Fruit fly (Drosophila melanogaster) whole organism, embryonic: ENCODE data around the gene Gr5a.

Experiments used
- Antp ChIP-seq: fragments of 200-800 bp; sonication (Bioruptor generic); optimal IDR thresholded peaks from 3 replicates; lab custom pipeline; 2016; ENCODE audit warnings: missing biosample characterization, missing genetic modification characterization
- Awh ChIP-seq: fragments of 200-800 bp; sonication (Bioruptor generic); IDR thresholded peaks from 2 replicates; pipeline ENCODE4, ENCODE4 v1.3.6; 2022; ENCODE audit warnings: missing biosample characterization, missing genetic modification characterization
- Bdp1 ChIP-seq: fragments of 200-800 bp; sonication (Bioruptor generic); optimal IDR thresholded peaks from 3 replicates; lab custom pipeline; 2016; ENCODE audit warnings: missing biosample characterization, missing genetic modification characterization
- CG1024 ChIP-seq: fragments of 200-800 bp; sonication (Bioruptor generic); IDR thresholded peaks from 2 replicates; pipeline ENCODE4 v1.3.6; 2022; ENCODE audit warnings: missing biosample characterization, missing genetic modification characterization
- CG10366 ChIP-seq: fragments of 200-800 bp; sonication (Bioruptor generic); IDR thresholded peaks from 2 replicates; pipeline ENCODE4 v1.3.6; 2022; ENCODE audit warnings: missing biosample characterization, missing genetic modification characterization
- CG11247 ChIP-seq: fragments of 200-800 bp; sonication (Bioruptor generic); IDR thresholded peaks from 2 replicates; pipeline ENCODE4 v1.3.6; 2022; ENCODE audit warnings: missing biosample characterization, missing genetic modification characterization
- CG1603 ChIP-seq: fragments of 200-800 bp; sonication (Bioruptor generic); optimal IDR thresholded peaks from 2 replicates; lab custom pipeline; 2019; ENCODE audit warnings: missing biosample characterization, mild to moderate bottlenecking, missing genetic modification characterization, moderate library complexity
- CG17359 ChIP-seq: fragments of 200-800 bp; sonication (Bioruptor generic); optimal IDR thresholded peaks from 3 replicates; lab custom pipeline; 2018; ENCODE audit warnings: missing biosample characterization, mild to moderate bottlenecking, missing genetic modification characterization, moderate library complexity
- CG17912 ChIP-seq: fragments of 200-800 bp; sonication (Bioruptor generic); optimal IDR thresholded peaks from 2 replicates; lab custom pipeline; 2018; ENCODE audit warnings: missing biosample characterization, mild to moderate bottlenecking, missing genetic modification characterization
- CG1832 ChIP-seq: fragments of 200-800 bp; sonication (Bioruptor generic); optimal IDR thresholded peaks from 2 replicates; lab custom pipeline; 2017; ENCODE audit warnings: missing biosample characterization, mild to moderate bottlenecking, missing genetic modification characterization, inconsistent platforms
- CG2199 ChIP-seq: fragments of 200-800 bp; sonication (Bioruptor generic); IDR thresholded peaks from 3 replicates; pipeline ENCODE4 v1.3.6; 2022; ENCODE audit warnings: missing biosample characterization, missing genetic modification characterization
- CG31388 ChIP-seq: fragments of 200-800 bp; sonication (Bioruptor generic); optimal IDR thresholded peaks from 2 replicates; lab custom pipeline; 2016; ENCODE audit warnings: missing biosample characterization, missing genetic modification characterization
- CG34422 ChIP-seq: fragments of 200-800 bp; sonication (Bioruptor generic); IDR thresholded peaks from 3 replicates; pipeline ENCODE4 v1.3.6; 2022; ENCODE audit warnings: missing biosample characterization, missing genetic modification characterization
- CG4404 ChIP-seq: fragments of 200-800 bp; sonication (Bioruptor generic); IDR thresholded peaks from 2 replicates; pipeline ENCODE4 v1.3.6; 2022; ENCODE audit warnings: missing biosample characterization, missing genetic modification characterization
- CG7357 ChIP-seq: fragments of 200-800 bp; sonication (Bioruptor generic); IDR thresholded peaks from 3 replicates; pipeline ENCODE4 v1.3.6; 2022; ENCODE audit warnings: missing biosample characterization, missing genetic modification characterization
- CG8765 ChIP-seq: fragments of 200-800 bp; sonication (Bioruptor generic); IDR thresholded peaks from 2 replicates; pipeline ENCODE4 v1.3.6; 2022; ENCODE audit warnings: missing biosample characterization, missing genetic modification characterization
- CG9215 ChIP-seq: fragments of 200-800 bp; sonication (Bioruptor generic); IDR thresholded peaks from 2 replicates; pipeline ENCODE4 v1.3.6; 2022; ENCODE audit warnings: missing biosample characterization, missing genetic modification characterization
- Dad ChIP-seq: fragments of 200-800 bp; sonication (Bioruptor generic); optimal IDR thresholded peaks from 3 replicates; lab custom pipeline; 2016; ENCODE audit warnings: missing biosample characterization, missing genetic modification characterization
- Dip3 ChIP-seq: fragments of 200-800 bp; sonication (Bioruptor generic); optimal IDR thresholded peaks from 3 replicates; lab custom pipeline; 2016; ENCODE audit warnings: missing biosample characterization, missing genetic modification characterization
- Dref ChIP-seq: fragments of 200-800 bp; sonication (Bioruptor generic); IDR thresholded peaks from 2 replicates; pipeline ENCODE4 v1.3.6; 2022; ENCODE audit warnings: missing biosample characterization, missing genetic modification characterization
- Fer3 ChIP-seq: fragments of 200-800 bp; sonication (Bioruptor generic); optimal IDR thresholded peaks from 2 replicates; lab custom pipeline; 2018; ENCODE audit warnings: missing biosample characterization, mild to moderate bottlenecking, missing genetic modification characterization, moderate library complexity
- HLH54F ChIP-seq: fragments of 200-800 bp; sonication (Bioruptor generic); optimal IDR thresholded peaks from 3 replicates; lab custom pipeline; 2016; ENCODE audit warnings: missing biosample characterization, missing genetic modification characterization
- Lim3 ChIP-seq: fragments of 200-800 bp; sonication (Bioruptor generic); IDR thresholded peaks from 2 replicates; pipeline ENCODE4 v1.3.6; 2022; ENCODE audit warnings: missing biosample characterization, missing genetic modification characterization
- Mad ChIP-seq: fragments of 200-800 bp; sonication (Bioruptor generic); optimal IDR thresholded peaks from 2 replicates; lab custom pipeline; 2016; ENCODE audit warnings: missing biosample characterization, missing genetic modification characterization
- Meics ChIP-seq: fragments of 200-800 bp; sonication (Bioruptor generic); optimal IDR thresholded peaks from 2 replicates; lab custom pipeline; 2017; ENCODE audit warnings: missing biosample characterization, mild to moderate bottlenecking, missing genetic modification characterization
- Nf-YA ChIP-seq: fragments of 200-800 bp; sonication (Bioruptor generic); IDR thresholded peaks from 2 replicates; pipeline ENCODE4 v1.3.6; 2022; ENCODE audit warnings: missing biosample characterization, missing genetic modification characterization
- Oli ChIP-seq: fragments of 200-800 bp; sonication (Bioruptor generic); optimal IDR thresholded peaks from 2 replicates; lab custom pipeline; 2018; ENCODE audit warnings: missing biosample characterization, mild to moderate bottlenecking, missing genetic modification characterization, moderate library complexity
- Ravus ChIP-seq: fragments of 200-800 bp; sonication (Bioruptor generic); IDR thresholded peaks from 2 replicates; pipeline ENCODE4 v1.3.6; 2022; ENCODE audit warnings: missing biosample characterization, missing genetic modification characterization
- Sry-δ ChIP-seq: fragments of 200-800 bp; sonication (Bioruptor generic); optimal IDR thresholded peaks from 2 replicates; lab custom pipeline; 2016; ENCODE audit warnings: missing biosample characterization, missing genetic modification characterization
- Usf ChIP-seq: fragments of 200-800 bp; sonication (Bioruptor generic); optimal IDR thresholded peaks from 2 replicates; lab custom pipeline; 2017; ENCODE audit warnings: missing genotype, missing biosample characterization, missing genetic modification characterization
- ase ChIP-seq: fragments of 200-800 bp; sonication (Bioruptor generic); IDR thresholded peaks from 3 replicates; pipeline ENCODE4 v1.3.6; 2022; ENCODE audit warnings: missing biosample characterization, missing genetic modification characterization
- chif ChIP-seq, 2 experiments: fragments of 200-800 bp; sonication (Bioruptor generic); optimal IDR thresholded peaks; 3 replicates each; lab custom pipeline; 2016; ENCODE audit warnings: missing biosample characterization in 2 of 2, missing genetic modification characterization in 2 of 2
- dm ChIP-seq: fragments of 200-800 bp; sonication (Bioruptor generic); optimal IDR thresholded peaks from 3 replicates; lab custom pipeline; 2016; ENCODE audit warnings: missing biosample characterization, missing genetic modification characterization
- dpn ChIP-seq, 2 experiments: fragments of 200-800 bp; sonication (Bioruptor generic); optimal IDR thresholded peaks; 3 replicates each; lab custom pipeline; 2016; ENCODE audit warnings: missing biosample characterization in 2 of 2, missing genetic modification characterization in 2 of 2
- ewg ChIP-seq: fragments of 200-800 bp; sonication (Bioruptor generic); optimal IDR thresholded peaks from 3 replicates; lab custom pipeline; 2017; ENCODE audit warnings: mild to moderate bottlenecking, missing biosample characterization, missing genetic modification reagents, missing genetic modification characterization
- exex ChIP-seq: fragments of 200-800 bp; sonication (Bioruptor generic); optimal IDR thresholded peaks from 4 replicates; lab custom pipeline; 2018; ENCODE audit warnings: missing biosample characterization, mild to moderate bottlenecking, missing genetic modification characterization, moderate library complexity
- fd3F ChIP-seq: fragments of 200-800 bp; sonication (Bioruptor generic); optimal IDR thresholded peaks from 2 replicates; lab custom pipeline; 2018; ENCODE audit warnings: missing biosample characterization, mild to moderate bottlenecking, missing genetic modification characterization, moderate library complexity
- fd96Cb ChIP-seq: fragments of 200-800 bp; sonication (Bioruptor generic); optimal IDR thresholded peaks from 2 replicates; lab custom pipeline; 2018; ENCODE audit warnings: missing biosample characterization, mild to moderate bottlenecking, missing genetic modification characterization, moderate library complexity
- gcm2 ChIP-seq: fragments of 200-800 bp; sonication (Bioruptor generic); optimal IDR thresholded peaks from 2 replicates; lab custom pipeline; 2016; ENCODE audit warnings: missing biosample characterization, missing genetic modification characterization
- h ChIP-seq: fragments of >200 bp; optimal IDR thresholded peaks from 2 replicates; lab custom pipeline; 2017
- jumu ChIP-seq: fragments of 200-800 bp; sonication (Bioruptor generic); optimal IDR thresholded peaks from 3 replicates; lab custom pipeline; 2016; ENCODE audit warnings: missing biosample characterization, missing genetic modification characterization
- lab ChIP-seq: fragments of 200-800 bp; sonication (Bioruptor generic); optimal IDR thresholded peaks from 3 replicates; lab custom pipeline; 2017; ENCODE audit warnings: missing biosample characterization, missing genetic modification characterization, mild to moderate bottlenecking, moderate library complexity, missing genetic modification reagents
- lov ChIP-seq, 2 experiments: fragments of 200-800 bp in 1 of 2; fragments of >200 bp in 1 of 2; sonication (Bioruptor generic) in 1 of 2; IDR thresholded peaks in 1 of 2; optimal IDR thresholded peaks in 1 of 2; 2 replicates in 1 of 2; 3 replicates in 1 of 2; pipeline versions ENCODE4 v1.3.6 to Lab custom; 2017 to 2022; ENCODE audit warnings: missing biosample characterization in 1 of 2, missing genetic modification characterization in 1 of 2
- nau ChIP-seq: fragments of 200-800 bp; sonication (Bioruptor generic); optimal IDR thresholded peaks from 3 replicates; lab custom pipeline; 2017; ENCODE audit warnings: missing biosample characterization, mild to moderate bottlenecking, missing genetic modification characterization, missing genetic modification reagents
- pb ChIP-seq: fragments of 200-800 bp; sonication (Bioruptor generic); optimal IDR thresholded peaks from 3 replicates; lab custom pipeline; 2016; ENCODE audit warnings: missing biosample characterization, missing genetic modification characterization
- pfk ChIP-seq: fragments of 200-800 bp; sonication (Bioruptor generic); optimal IDR thresholded peaks from 2 replicates; lab custom pipeline; 2018; ENCODE audit warnings: missing biosample characterization, mild to moderate bottlenecking, missing genetic modification characterization, moderate library complexity
- pita ChIP-seq: fragments of 200-800 bp; sonication (Bioruptor generic); optimal IDR thresholded peaks from 2 replicates; lab custom pipeline; 2017; ENCODE audit warnings: missing biosample characterization, mild to moderate bottlenecking, missing genetic modification characterization
- repo ChIP-seq: fragments of 200-800 bp; sonication (Bioruptor generic); optimal IDR thresholded peaks from 2 replicates; lab custom pipeline; 2016; ENCODE audit warnings: missing biosample characterization, missing genetic modification characterization
- row ChIP-seq: fragments of 200-800 bp; sonication (Bioruptor generic); IDR thresholded peaks from 3 replicates; pipeline ENCODE4 v1.3.6; 2022; ENCODE audit warnings: missing biosample characterization, missing genetic modification characterization
- sob ChIP-seq: fragments of 200-800 bp; sonication (Bioruptor generic); IDR thresholded peaks from 2 replicates; pipeline ENCODE4 v1.3.6; 2022; ENCODE audit warnings: missing biosample characterization, missing genetic modification characterization
- unc-4 ChIP-seq: fragments of 200-800 bp; sonication (Bioruptor generic); IDR thresholded peaks from 2 replicates; pipeline ENCODE4 v1.3.6; 2022; ENCODE audit warnings: missing biosample characterization, missing genetic modification characterization; ENCODE audit not compliant: partially characterized antibody

Gr5a gene

dm6 chrX:5638588-5638987 is 41.8 kb upstream of the Gr5a start (continued):
- peak; percentile 61 for TF ChIP-seq CG11247 (GFP tag; lab: Robert Waterston, UW)
- TF ChIP-seq CG1024 (GFP tag; lab: Robert Waterston, UW): peak; percentile 50; the same call in 1 of the 2 replicates
- TF ChIP-seq Antp (GFP tag; lab: Kevin White, UChicago): peak; percentile 70
- no peak for TF ChIP-seq exex (tag; lab: Kevin White, UChicago)
- peak; percentile 46 for TF ChIP-seq Fer3 (tag; lab: Kevin White, UChicago)
- TF ChIP-seq Lim3 (GFP tag; lab: Robert Waterston, UW): no peak
- TF ChIP-seq Oli (tag; lab: Kevin White, UChicago): peak; percentile 52
- peak; percentile 60 for TF ChIP-seq CG34422 (GFP tag; lab: Robert Waterston, UW)
- peak; percentile 49 for TF ChIP-seq fd96Cb (tag; lab: Kevin White, UChicago)
- TF ChIP-seq pita (GFP tag; lab: Kevin White, UChicago): no peak
- TF ChIP-seq chif (GFP tag; optimal IDR thresholded peaks at IDR 0.05; lab: Kevin White, UChicago): peak; percentile 53 to 60
- TF ChIP-seq Mad (GFP tag; lab: Kevin White, UChicago): peak; percentile 9
- peak; percentile 85 for TF ChIP-seq lab (GFP tag; lab: Kevin White, UChicago)
- peak; percentile 50; the same call in 1 of the 2 replicates for TF ChIP-seq CG9215 (GFP tag; lab: Robert Waterston, UW)
- TF ChIP-seq CG8765 (GFP tag; lab: Robert Waterston, UW): peak; percentile 60
- TF ChIP-seq CG17912 (GFP tag; lab: Kevin White, UChicago): no peak
- no peak for TF ChIP-seq nau (GFP tag; lab: Kevin White, UChicago)
- peak; percentile 59; the same call in 1 of the 2 replicates for TF ChIP-seq sob (GFP tag; lab: Robert Waterston, UW)
- TF ChIP-seq unc-4: no peak
- TF ChIP-seq jumu (GFP tag; lab: Kevin White, UChicago): peak; percentile 43
- TF ChIP-seq CG10366 (GFP tag; lab: Robert Waterston, UW): peak; percentile 57; the same call in 1 of the 2 replicates
- no peak for TF ChIP-seq lov (optimal IDR thresholded peaks at IDR 0.05; lab: Kevin White, UChicago)
- 0 out of 3 replicates have a peak, but pooled peaks have one; percentile 28 for TF ChIP-seq lov (GFP tag; IDR thresholded peaks at IDR 0.05; lab: Robert Waterston, UW)
- TF ChIP-seq Sry-δ (GFP tag; lab: Kevin White, UChicago): no peak
- TF ChIP-seq Meics (GFP tag; lab: Kevin White, UChicago): peak; percentile 64
- no peak for TF ChIP-seq CG31388 (GFP tag; lab: Kevin White, UChicago)
- TF ChIP-seq HLH54F: peak; percentile 23
- no peak for TF ChIP-seq Ravus (GFP tag; lab: Robert Waterston, UW)
- TF ChIP-seq Dref (GFP tag; lab: Robert Waterston, UW): no peak
- TF ChIP-seq Awh (GFP tag; lab: Robert Waterston, UW): peak; percentile 67
- TF ChIP-seq h (lab: Kevin White, UChicago): no peak
- peak; percentile 17 for TF ChIP-seq ewg
- peak; percentile 69 for TF ChIP-seq CG17359 (tag; lab: Kevin White, UChicago)
- TF ChIP-seq CG1603 (tag; lab: Kevin White, UChicago): peak; percentile 60
- TF ChIP-seq CG1832 (GFP tag; lab: Kevin White, UChicago): no peak
- peak; percentile 35; the same call in 1 of the 2 replicates for TF ChIP-seq CG4404
- peak; percentile 50 for TF ChIP-seq repo (GFP tag; lab: Kevin White, UChicago)
- TF ChIP-seq CG2199 (GFP tag; lab: Robert Waterston, UW): 0 out of 3 replicates have a peak, but pooled peaks have one; percentile 24
- no peak for TF ChIP-seq dm (GFP tag; lab: Kevin White, UChicago)
- no peak for TF ChIP-seq Usf
- peak; percentile 32 for TF ChIP-seq fd3F (GFP tag; lab: Kevin White, UChicago)
- TF ChIP-seq Dad: no peak
- TF ChIP-seq Dip3 (GFP tag; lab: Kevin White, UChicago): peak; percentile 44
- TF ChIP-seq Nf-YA (GFP tag; lab: Robert Waterston, UW): no peak
- TF ChIP-seq pfk (GFP tag; lab: Kevin White, UChicago): no peak
- peak; percentile 25 to 27 for TF ChIP-seq dpn (GFP tag; optimal IDR thresholded peaks at IDR 0.05; lab: Kevin White, UChicago)
- peak; percentile 15 for TF ChIP-seq Bdp1
- TF ChIP-seq CG7357 (GFP tag; lab: Robert Waterston, UW): peak; percentile 52; the same call in 2 of the 3 replicates
- peak; percentile 8 for TF ChIP-seq gcm2
- peak; percentile 52 for TF ChIP-seq pb (GFP tag; lab: Kevin White, UChicago)
- peak; percentile 82 for TF ChIP-seq row
- TF ChIP-seq ase (GFP tag; lab: Robert Waterston, UW): peak; percentile 72
